Worm (Caenorhabditis elegans) whole organism, midembryonic: ENCODE results near the gene R04F11.2.

Experiments used
- flt-1 ChIP-seq: fragments of 200-800 bp; sonication (Bioruptor generic); IDR thresholded peaks from 2 replicates; pipeline ENCODE4 v1.3.6; 2022; ENCODE audit warnings: missing genetic modification characterization, missing compliant biosample characterization
- med-1 ChIP-seq: sonication (generic microtip); optimal IDR thresholded peaks from 2 replicates; lab custom pipeline; 2017; ENCODE audit warnings: missing genetic modification characterization, mild to moderate bottlenecking, missing compliant biosample characterization, antibody characterized with exemption, missing genetic modification reagents; ENCODE audit not compliant: insufficient read depth
- ztf-23 ChIP-seq: fragments of 200-800 bp; sonication (Bioruptor generic); IDR thresholded peaks from 2 replicates; pipeline ENCODE4 v1.3.6; 2022; ENCODE audit warnings: missing genetic modification reagents, missing genetic modification characterization, missing compliant biosample characterization
- ztf-29 ChIP-seq: fragments of 200-800 bp; sonication (Bioruptor generic); IDR thresholded peaks from 2 replicates; pipeline ENCODE4 v1.3.6; 2022; ENCODE audit warnings: missing genetic modification reagents, missing genetic modification characterization, missing compliant biosample characterization

- TF ChIP-seq ztf-29 (GFP tag; lab: Robert Waterston, UW) (no peak), flt-1 (GFP tag; lab: Robert Waterston, UW) (no peak), ztf-23 (GFP tag; lab: Robert Waterston, UW) (no peak), med-1 (GFP tag; lab: Kevin White, UChicago) (no peak)
These were observed 19.7 kb downstream of the R04F11.2 start, which contains the start of gene twk-13 for ce11 chrV:12337894-12338293.
